Worm (Caenorhabditis elegans): ENCODE data around the gene Y39D8A.1.

The Y39D8A.1 gene

ce11 chrV:418432-418831 lies at the start of gene Y39D8A.1:
Y39D8A.1 (plus strand) TSS chrV:418732.
- TF ChIP-seq nhr-2 (tag; optimal IDR thresholded peaks at IDR 0.05): no peak
- TF ChIP-seq ceh-83 (GFP tag; optimal IDR thresholded peaks at IDR 0.05): no peak
- TF ChIP-seq snpc-4 (tag; optimal IDR thresholded peaks at IDR 0.05): no peak
- TF ChIP-seq ceh-39 (tag; optimal IDR thresholded peaks at IDR 0.05): no peak
- TF ChIP-seq ztf-11 (tag; optimal IDR thresholded peaks at IDR 0.05): no peak
- TF ChIP-seq mls-2 (tag; optimal IDR thresholded peaks at IDR 0.05): no peak
- no peak for TF ChIP-seq zip-8 (tag; optimal IDR thresholded peaks at IDR 0.05)
- no peak for TF ChIP-seq ham-2 (GFP tag; optimal IDR thresholded peaks at IDR 0.05)
- TF ChIP-seq nhr-237 (tag; optimal IDR thresholded peaks at IDR 0.05): no peak
- no peak for TF ChIP-seq tbx-8 (GFP tag; optimal IDR thresholded peaks at IDR 0.05)
- no peak for TF ChIP-seq nhr-28 (tag; optimal IDR thresholded peaks at IDR 0.05)
- no peak for TF ChIP-seq ces-1 (GFP tag; optimal IDR thresholded peaks at IDR 0.05)
- no peak for TF ChIP-seq mep-1 (tag; optimal IDR thresholded peaks at IDR 0.05)
- no peak for TF ChIP-seq unc-39 (tag; optimal IDR thresholded peaks at IDR 0.05)
- TF ChIP-seq lin-13 (tag; optimal IDR thresholded peaks at IDR 0.05): no peak
- TF ChIP-seq unc-62 (GFP tag; optimal IDR thresholded peaks at IDR 0.05): no peak
- no peak for TF ChIP-seq bed-3 (GFP tag; optimal IDR thresholded peaks at IDR 0.05)
- no peak for TF ChIP-seq flh-1 (GFP tag; optimal IDR thresholded peaks at IDR 0.05)

ce11 chrV:370033-370432 lies 48.5 kb upstream of the Y39D8A.1 start, which contains the start of gene mltn-7:
mltn-7 (plus strand) TSS chrV:370333.
- TF ChIP-seq M03D4.4 (tag; optimal IDR thresholded peaks at IDR 0.05) (no peak), nhr-237 (tag; optimal IDR thresholded peaks at IDR 0.05) (no peak), ces-1 (GFP tag; optimal IDR thresholded peaks at IDR 0.05) (no peak), nhr-2 (tag; optimal IDR thresholded peaks at IDR 0.05) (no peak), elt-1 (tag; optimal IDR thresholded peaks at IDR 0.05; ENCODE audit: borderline replicate concordance, insufficient read depth) (no peak), ceh-43 (GFP tag; optimal IDR thresholded peaks at IDR 0.05) (no peak), tbx-8 (GFP tag; optimal IDR thresholded peaks at IDR 0.05) (no peak), snpc-4 (tag; optimal IDR thresholded peaks at IDR 0.05) (no peak), nhr-28 (tag; optimal IDR thresholded peaks at IDR 0.05) (no peak), sem-2 (GFP tag; optimal IDR thresholded peaks at IDR 0.05) (no peak), zip-8 (tag; optimal IDR thresholded peaks at IDR 0.05) (no peak), nhr-12 (tag; optimal IDR thresholded peaks at IDR 0.05) (no peak), lsy-2 (tag; optimal IDR thresholded peaks at IDR 0.05) (no peak), blmp-1 (tag; optimal IDR thresholded peaks at IDR 0.05) (no peak), unc-39 (tag; optimal IDR thresholded peaks at IDR 0.05) (no peak)

- TF ChIP-seq unc-120 (tag; optimal IDR thresholded peaks at IDR 0.05; ENCODE audit: poor library complexity, severe bottlenecking) (no peak), nhr-76 (tag; optimal IDR thresholded peaks at IDR 0.05) (no peak), nhr-28 (tag; optimal IDR thresholded peaks at IDR 0.05) (no peak), blmp-1 (tag; optimal IDR thresholded peaks at IDR 0.05) (no peak), snpc-4 (tag; optimal IDR thresholded peaks at IDR 0.05) (no peak), ztf-11 (tag; optimal IDR thresholded peaks at IDR 0.05) (no peak), ceh-83 (GFP tag; optimal IDR thresholded peaks at IDR 0.05) (no peak), pha-4 (tag; optimal IDR thresholded peaks at IDR 0.05) (no peak), tbx-8 (GFP tag; optimal IDR thresholded peaks at IDR 0.05) (no peak), flh-1 (GFP tag; optimal IDR thresholded peaks at IDR 0.05) (no peak), elt-1 (tag; optimal IDR thresholded peaks at IDR 0.05; ENCODE audit: borderline replicate concordance, insufficient read depth) (no peak)
Observed at ce11 chrV:373192-373591, 45.3 kb upstream of the Y39D8A.1 start.

DNA sequence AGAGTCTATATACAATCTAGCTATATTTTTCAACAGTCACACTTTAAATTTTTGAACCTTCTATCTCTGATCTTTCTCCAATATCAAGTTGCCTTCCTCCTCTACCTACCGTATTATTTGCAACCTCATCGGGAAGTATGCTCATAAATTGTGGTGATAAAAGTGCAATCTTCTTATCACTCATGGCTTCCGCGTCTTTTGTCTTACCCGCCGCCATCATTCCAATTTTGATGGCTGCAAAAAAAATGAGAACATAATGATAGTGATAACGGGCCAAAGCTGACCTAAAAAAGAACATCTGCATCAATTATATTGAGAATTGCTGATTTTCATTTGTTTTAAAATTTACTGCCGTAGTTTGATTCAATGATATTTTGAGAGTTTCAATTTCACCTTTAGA lies 41.7 kb upstream of the Y39D8A.1 start:
- TF ChIP-seq unc-120 (tag; optimal IDR thresholded peaks at IDR 0.05; ENCODE audit: poor library complexity, severe bottlenecking) (no peak), mab-5 (tag; optimal IDR thresholded peaks at IDR 0.05) (no peak), snpc-4 (tag; optimal IDR thresholded peaks at IDR 0.05) (no peak), zip-8 (tag; optimal IDR thresholded peaks at IDR 0.05) (no peak), lin-32 (GFP tag; optimal IDR thresholded peaks at IDR 0.05) (no peak), nhr-2 (tag; optimal IDR thresholded peaks at IDR 0.05) (no peak), ceh-83 (GFP tag; optimal IDR thresholded peaks at IDR 0.05) (no peak), unc-62 (GFP tag; optimal IDR thresholded peaks at IDR 0.05) (no peak), unc-39 (tag; optimal IDR thresholded peaks at IDR 0.05) (no peak), M03D4.4 (tag; optimal IDR thresholded peaks at IDR 0.05) (no peak), blmp-1 (tag; optimal IDR thresholded peaks at IDR 0.05) (no peak)

DNA sequence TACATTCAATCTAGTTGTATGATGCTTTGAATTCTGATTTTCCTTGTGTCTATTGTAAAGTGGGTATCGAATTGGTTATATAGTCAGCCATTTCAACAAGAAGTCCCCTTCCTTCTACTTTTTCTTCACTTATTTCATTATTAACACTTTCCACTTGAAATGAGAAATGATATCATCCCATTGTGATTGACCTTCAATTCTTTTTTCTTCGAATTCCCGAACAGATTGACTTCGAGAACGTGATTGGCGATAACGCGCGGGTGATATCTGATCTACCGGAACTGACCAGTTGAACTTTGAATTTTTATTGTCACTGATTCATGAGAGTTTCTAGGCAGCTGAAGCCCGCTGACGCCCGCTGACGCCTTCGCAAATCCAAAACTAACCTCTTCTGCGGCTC lies 40.3 kb upstream of the Y39D8A.1 start:
- TF ChIP-seq M03D4.4 (tag; optimal IDR thresholded peaks at IDR 0.05): no peak
- TF ChIP-seq drap-1 (GFP tag; optimal IDR thresholded peaks at IDR 0.05): no peak
- no peak for TF ChIP-seq lin-32 (GFP tag; optimal IDR thresholded peaks at IDR 0.05)
- TF ChIP-seq mls-2 (tag; optimal IDR thresholded peaks at IDR 0.05): no peak
- no peak for TF ChIP-seq bed-3 (GFP tag; optimal IDR thresholded peaks at IDR 0.05)
